Worm (Caenorhabditis elegans) whole organism, young adult: ENCODE data around the gene srlf-30.
A peak's percentile ranks its signal among the peaks of the same experiment; 100 is the strongest.

ENCODE experiments used
- B0336.3 ChIP-seq: fragments of 200-800 bp; sonication (Bioruptor generic); IDR thresholded peaks from 2 replicates; pipeline ENCODE4 v1.3.6; 2022; ENCODE audit warnings: missing genetic modification characterization, missing compliant biosample characterization
- C06A6.2 ChIP-seq: fragments of 200-800 bp; sonication (Bioruptor generic); conservative IDR thresholded peaks from 2 replicates; pipeline ENCODE4 v1.3.6; 2022; ENCODE audit warnings: missing genetic modification characterization, missing compliant biosample characterization
- D2030.7 ChIP-seq: fragments of 200-800 bp; sonication (Bioruptor generic); IDR thresholded peaks from 2 replicates; pipeline ENCODE4 v1.3.6; 2022; ENCODE audit warnings: missing genetic modification reagents, missing genetic modification characterization, missing compliant biosample characterization
- F22D6.2 ChIP-seq: sonication (generic microtip); optimal IDR thresholded peaks from 2 replicates; lab custom pipeline; 2016; ENCODE audit warnings: mild to moderate bottlenecking, missing genetic modification characterization, missing compliant biosample characterization
- F33H1.4 ChIP-seq: fragments of 200-800 bp; sonication (Bioruptor generic); IDR thresholded peaks from 2 replicates; pipeline ENCODE4 v1.3.6; 2022; ENCODE audit warnings: missing genetic modification reagents, missing genetic modification characterization, missing compliant biosample characterization
- F37B4.10 ChIP-seq: fragments of 200-800 bp; sonication (Bioruptor generic); IDR thresholded peaks from 2 replicates; pipeline ENCODE4 v1.3.6; 2022; ENCODE audit warnings: missing genetic modification characterization, missing compliant biosample characterization
- F39B2.1 ChIP-seq: fragments of 200-800 bp; sonication (Bioruptor generic); IDR thresholded peaks from 2 replicates; pipeline ENCODE4 v1.3.6; 2022; ENCODE audit warnings: missing genetic modification reagents, missing genetic modification characterization, missing compliant biosample characterization
- F55B11.4 ChIP-seq: sonication (generic microtip); optimal IDR thresholded peaks from 2 replicates; lab custom pipeline; 2016; ENCODE audit warnings: missing compliant biosample characterization, missing genetic modification characterization, borderline replicate concordance; ENCODE audit not compliant: insufficient read depth
- K11D2.4 ChIP-seq: fragments of 200-800 bp; sonication (Bioruptor generic); IDR thresholded peaks from 2 replicates; pipeline ENCODE4 v1.3.6; 2022; ENCODE audit warnings: missing genetic modification reagents, missing genetic modification characterization, missing compliant biosample characterization
- K12H6.12 ChIP-seq: fragments of 200-800 bp; sonication (Bioruptor generic); optimal IDR thresholded peaks from 2 replicates; lab custom pipeline; 2018; ENCODE audit warnings: mild to moderate bottlenecking, missing genetic modification characterization, missing compliant biosample characterization
- T07F8.4 ChIP-seq: sonication (generic microtip); optimal IDR thresholded peaks from 2 replicates; lab custom pipeline; 2016; ENCODE audit warnings: mild to moderate bottlenecking, missing genetic modification characterization, moderate library complexity, missing compliant biosample characterization
- Y56A3A.18 ChIP-seq: fragments of 200-800 bp; sonication (Bioruptor generic); IDR thresholded peaks from 2 replicates; pipeline ENCODE4 v1.3.6; 2022; ENCODE audit warnings: missing genetic modification reagents, missing genetic modification characterization, missing compliant biosample characterization
- Y79H2A.3 ChIP-seq: fragments of 200-800 bp; sonication (Bioruptor generic); conservative IDR thresholded peaks from 2 replicates; pipeline ENCODE4 v1.3.6; 2022; ENCODE audit warnings: missing genetic modification reagents, missing genetic modification characterization, missing compliant biosample characterization
- aptf-3 ChIP-seq: fragments of 200-800 bp; sonication (Bioruptor generic); IDR thresholded peaks from 2 replicates; pipeline ENCODE4 v1.3.6; 2022; ENCODE audit warnings: missing genetic modification characterization, missing compliant biosample characterization
- attf-3 ChIP-seq: fragments of 200-800 bp; sonication (Bioruptor generic); conservative IDR thresholded peaks from 2 replicates; pipeline ENCODE4 v1.3.6; 2022; ENCODE audit warnings: missing genetic modification reagents, missing genetic modification characterization, missing compliant biosample characterization
- attf-5 ChIP-seq: fragments of 200-800 bp; sonication (Bioruptor generic); optimal IDR thresholded peaks from 2 replicates; lab custom pipeline; 2018; ENCODE audit warnings: mild to moderate bottlenecking, missing genetic modification characterization, missing compliant biosample characterization
- bed-1 ChIP-seq: fragments of 200-800 bp; sonication (Bioruptor generic); IDR thresholded peaks from 2 replicates; pipeline ENCODE4 v1.3.6; 2022; ENCODE audit warnings: missing genetic modification reagents, missing genetic modification characterization, missing compliant biosample characterization
- ccch-3 ChIP-seq: fragments of 200-800 bp; sonication (Bioruptor generic); optimal IDR thresholded peaks from 2 replicates; lab custom pipeline; 2018; ENCODE audit warnings: mild to moderate bottlenecking, missing genetic modification characterization, missing compliant biosample characterization
- cebp-2 ChIP-seq: fragments of 200-800 bp; sonication (Bioruptor generic); IDR thresholded peaks from 2 replicates; pipeline ENCODE4 v1.3.6; 2022; ENCODE audit warnings: missing genetic modification characterization, missing compliant biosample characterization
- ceh-100 ChIP-seq: fragments of 200-800 bp; sonication (Bioruptor generic); IDR thresholded peaks from 2 replicates; pipeline ENCODE4 v1.3.6; 2022; ENCODE audit warnings: missing genetic modification reagents, missing genetic modification characterization, missing compliant biosample characterization
- ekl-4 ChIP-seq: fragments of 200-800 bp; sonication (Bioruptor generic); IDR thresholded peaks from 2 replicates; pipeline ENCODE4 v1.3.6; 2022; ENCODE audit warnings: missing genetic modification reagents, missing genetic modification characterization, missing compliant biosample characterization
- ets-4 ChIP-seq: fragments of 200-800 bp; sonication (Bioruptor generic); optimal IDR thresholded peaks from 2 replicates; lab custom pipeline; 2018; ENCODE audit warnings: mild to moderate bottlenecking, missing genetic modification characterization, missing compliant biosample characterization
- hmg-20 ChIP-seq: fragments of 200-800 bp; sonication (Bioruptor generic); IDR thresholded peaks from 2 replicates; pipeline ENCODE4 v1.3.6; 2022; ENCODE audit warnings: missing genetic modification reagents, missing genetic modification characterization, missing compliant biosample characterization
- lag-1 ChIP-seq: fragments of 200-800 bp; sonication (Bioruptor generic); IDR thresholded peaks from 2 replicates; pipeline ENCODE4 v1.3.6; 2022; ENCODE audit warnings: missing genetic modification reagents, missing genetic modification characterization, missing compliant biosample characterization
- let-526 ChIP-seq: fragments of 200-800 bp; sonication (Bioruptor generic); IDR thresholded peaks from 2 replicates; pipeline ENCODE4 v1.3.6; 2022; ENCODE audit warnings: missing genetic modification reagents, missing genetic modification characterization, missing compliant biosample characterization
- lin-26 ChIP-seq: fragments of 200-800 bp; sonication (Bioruptor generic); IDR thresholded peaks from 2 replicates; pipeline ENCODE4 v1.3.6; 2022; ENCODE audit warnings: missing genetic modification reagents, missing genetic modification characterization, missing compliant biosample characterization
- lin-40 ChIP-seq: sonication (generic microtip); optimal IDR thresholded peaks from 2 replicates; lab custom pipeline; 2016; ENCODE audit warnings: missing genetic modification characterization, mild to moderate bottlenecking, missing compliant biosample characterization, missing genotype, missing genetic modification reagents
- lin-54 ChIP-seq: fragments of 200-800 bp; sonication (Bioruptor generic); optimal IDR thresholded peaks from 2 replicates; lab custom pipeline; 2018; ENCODE audit warnings: mild to moderate bottlenecking, missing genetic modification characterization, missing compliant biosample characterization
- lir-1 ChIP-seq: fragments of 200-800 bp; sonication (Bioruptor generic); conservative IDR thresholded peaks from 2 replicates; pipeline ENCODE4 v1.3.6; 2022; ENCODE audit warnings: missing genetic modification reagents, missing genetic modification characterization, missing compliant biosample characterization
- lsl-1 ChIP-seq: fragments of 200-800 bp; sonication (Bioruptor generic); optimal IDR thresholded peaks from 2 replicates; lab custom pipeline; 2018; ENCODE audit warnings: mild to moderate bottlenecking, missing genetic modification characterization, moderate library complexity, missing compliant biosample characterization
- madf-6 ChIP-seq: fragments of 200-800 bp; sonication (Bioruptor generic); IDR thresholded peaks from 2 replicates; pipeline ENCODE4 v1.3.6; 2022; ENCODE audit warnings: missing genetic modification reagents, missing genetic modification characterization, missing compliant biosample characterization
- mxl-1 ChIP-seq: sonication (generic microtip); optimal IDR thresholded peaks from 2 replicates; lab custom pipeline; 2016; ENCODE audit warnings: missing genetic modification characterization, missing compliant biosample characterization
- nfyb-1 ChIP-seq: fragments of 200-800 bp; sonication (Bioruptor generic); IDR thresholded peaks from 2 replicates; pipeline ENCODE4 v1.3.6; 2022; ENCODE audit warnings: missing genetic modification reagents, missing genetic modification characterization, missing compliant biosample characterization
- nhr-179 ChIP-seq: sonication (generic microtip); optimal IDR thresholded peaks from 2 replicates; lab custom pipeline; 2016; ENCODE audit warnings: mild to moderate bottlenecking, missing genetic modification characterization, missing compliant biosample characterization
- pbrm-1 ChIP-seq: fragments of 200-800 bp; sonication (Bioruptor generic); IDR thresholded peaks from 2 replicates; pipeline ENCODE4 v1.3.6; 2022; ENCODE audit warnings: missing genetic modification reagents, missing genetic modification characterization, missing compliant biosample characterization
- sea-2 ChIP-seq: fragments of 200-800 bp; sonication (Bioruptor generic); IDR thresholded peaks from 2 replicates; pipeline ENCODE4 v1.3.6; 2022; ENCODE audit warnings: missing genetic modification characterization, missing compliant biosample characterization
- snpc-1.1 ChIP-seq: sonication (generic microtip); optimal IDR thresholded peaks from 2 replicates; lab custom pipeline; 2017; ENCODE audit warnings: missing genetic modification characterization, mild to moderate bottlenecking, missing compliant biosample characterization, antibody characterized with exemption, moderate library complexity, missing genotype, missing genetic modification reagents; ENCODE audit not compliant: insufficient read depth
- snpc-4 ChIP-seq, 5 experiments: fragments of 150-350 bp in 1 of 5; sonication (generic microtip) in 4 of 5; optimal IDR thresholded peaks; 2 replicates each; lab custom pipeline; 2014 to 2018; ENCODE audit warnings: missing genetic modification characterization in 5 of 5, missing biosample characterization in 3 of 5, antibody characterized with exemption in 2 of 5, mild to moderate bottlenecking in 2 of 5, missing compliant biosample characterization in 2 of 5, missing genotype in 2 of 5, moderate library complexity in 2 of 5, missing genetic modification reagents in 1 of 5
- sptf-2 ChIP-seq: fragments of 200-800 bp; sonication (Bioruptor generic); optimal IDR thresholded peaks from 2 replicates; lab custom pipeline; 2018; ENCODE audit warnings: mild to moderate bottlenecking, missing genetic modification characterization, missing compliant biosample characterization
- xnd-1 ChIP-seq: sonication (generic microtip); optimal IDR thresholded peaks from 2 replicates; lab custom pipeline; 2016; ENCODE audit warnings: missing genotype, missing genetic modification reagents, missing genetic modification characterization, missing compliant biosample characterization
- ztf-22 ChIP-seq: fragments of 200-800 bp; sonication (Bioruptor generic); optimal IDR thresholded peaks from 2 replicates; lab custom pipeline; 2018; ENCODE audit warnings: mild to moderate bottlenecking, missing genetic modification characterization, moderate library complexity, missing compliant biosample characterization
- ztf-3 ChIP-seq: fragments of 200-800 bp; sonication (Bioruptor generic); optimal IDR thresholded peaks from 2 replicates; lab custom pipeline; 2018; ENCODE audit warnings: mild to moderate bottlenecking, missing genetic modification characterization, missing compliant biosample characterization
- ztf-6 ChIP-seq: fragments of 200-800 bp; sonication (Bioruptor generic); IDR thresholded peaks from 2 replicates; pipeline ENCODE4 v1.3.6; 2022; ENCODE audit warnings: missing genetic modification reagents, missing genetic modification characterization, missing compliant biosample characterization

Gene srlf-30

ce11 chrIV:10935853-10936491, 35.8 kb downstream of the srlf-30 start, which contains the start of gene lgg-2 (continued):
- no peak for TF ChIP-seq nhr-179
- TF ChIP-seq sea-2 (GFP tag; lab: Robert Waterston, UW), result no peak
- TF ChIP-seq cebp-2 (GFP tag; lab: Robert Waterston, UW), result no peak
- 0 out of 2 replicates have a peak, but pooled peaks have one; percentile 28 for TF ChIP-seq F37B4.10
- peak; percentile 91 for TF ChIP-seq K11D2.4 (GFP tag; lab: Robert Waterston, UW)
- TF ChIP-seq lsl-1 (GFP tag; lab: Kevin White, UChicago), result no peak
- TF ChIP-seq Y56A3A.18, result peak; percentile 42; the same call in 1 of the 2 replicates
- TF ChIP-seq snpc-4 (GFP tag; optimal IDR thresholded peaks at IDR 0.05; lab: Kevin White, UChicago), result no peak
- peak in 3 of 4 experiments; percentile 25 to 71 (median 67) for TF ChIP-seq snpc-4 (tag; optimal IDR thresholded peaks at IDR 0.05; lab: Kevin White, UChicago)
- TF ChIP-seq pbrm-1 (GFP tag; lab: Robert Waterston, UW), result peak; percentile 77; the same call in 1 of the 2 replicates
- peak; percentile 81 for TF ChIP-seq lin-54 (GFP tag; lab: Kevin White, UChicago)
- no peak for TF ChIP-seq F39B2.1
- no peak for TF ChIP-seq aptf-3
- TF ChIP-seq hmg-20, result 0 out of 2 replicates have a peak, but pooled peaks have one; percentile 30
- TF ChIP-seq F55B11.4 (tag; lab: Kevin White, UChicago), result no peak
- peak; percentile 28; the same call in 1 of the 2 replicates for TF ChIP-seq let-526
- TF ChIP-seq T07F8.4 (tag; lab: Kevin White, UChicago), result no peak
- TF ChIP-seq lin-26 (GFP tag; lab: Robert Waterston, UW), result peak; percentile 52; the same call in 1 of the 2 replicates
- no peak for TF ChIP-seq ccch-3 (GFP tag; lab: Kevin White, UChicago)
- TF ChIP-seq madf-6 (GFP tag; lab: Robert Waterston, UW), result 0 out of 2 replicates have a peak, but pooled peaks have one; percentile 9
- peak; percentile 95 for TF ChIP-seq lin-40 (tag; lab: Kevin White, UChicago)
- TF ChIP-seq ztf-6 (GFP tag; lab: Robert Waterston, UW), result 0 out of 2 replicates have a peak, but pooled peaks have one; percentile 24
- peak; percentile 40 for TF ChIP-seq ztf-3 (GFP tag; lab: Kevin White, UChicago)
- TF ChIP-seq bed-1 (GFP tag; lab: Robert Waterston, UW), result no peak
- TF ChIP-seq mxl-1 (tag; lab: Kevin White, UChicago), result peak; percentile 23
- TF ChIP-seq B0336.3 (GFP tag; lab: Robert Waterston, UW), result peak; percentile 67; the same call in 1 of the 2 replicates
- no peak for TF ChIP-seq xnd-1
- TF ChIP-seq K12H6.12 (tag; lab: Kevin White, UChicago), result peak; percentile 68
- peak; percentile 90 for TF ChIP-seq ekl-4 (GFP tag; lab: Robert Waterston, UW)
- TF ChIP-seq attf-3 (GFP tag; lab: Robert Waterston, UW), result peak; percentile 31; the same call in 1 of the 2 replicates
- TF ChIP-seq snpc-1.1 (tag; lab: Kevin White, UChicago), result no peak
- TF ChIP-seq ceh-100 (GFP tag; lab: Robert Waterston, UW), result peak; percentile 50
- no peak for TF ChIP-seq lag-1
- TF ChIP-seq F22D6.2, result peak; percentile 84
- TF ChIP-seq nfyb-1 (GFP tag; lab: Robert Waterston, UW), result peak; percentile 92
- no peak for TF ChIP-seq Y79H2A.3
- peak; percentile 48 for TF ChIP-seq ets-4 (GFP tag; lab: Kevin White, UChicago)
- 0 out of 2 replicates have a peak, but pooled peaks have one; percentile 7 for TF ChIP-seq lir-1 (GFP tag; lab: Robert Waterston, UW)
- peak; percentile 86 for TF ChIP-seq attf-5 (GFP tag; lab: Kevin White, UChicago)
- peak; percentile 87 for TF ChIP-seq ztf-22
- peak; percentile 90 for TF ChIP-seq C06A6.2 (GFP tag; lab: Robert Waterston, UW)
- no peak for TF ChIP-seq D2030.7 (GFP tag; lab: Robert Waterston, UW)
- TF ChIP-seq sptf-2, result no peak
- peak; percentile 32 for TF ChIP-seq F33H1.4 (GFP tag; lab: Robert Waterston, UW)
